Worm (Caenorhabditis elegans) whole organism, mixed stage, embryonic: ENCODE data around the gene cdh-3.
A peak's percentile ranks its signal among the peaks of the same experiment; 100 is the strongest.

Source experiments
- ceh-43 ChIP-seq: fragments of 200-800 bp; sonication (Bioruptor generic); optimal IDR thresholded peaks from 2 replicates; lab custom pipeline; 2018; ENCODE audit warnings: mild to moderate bottlenecking, missing genetic modification characterization, moderate library complexity, missing compliant biosample characterization
- ces-1 ChIP-seq: fragments of 150-350 bp; optimal IDR thresholded peaks from 2 replicates; lab custom pipeline; 2014; ENCODE audit warnings: missing biosample characterization, missing genetic modification reagents, missing genetic modification characterization
- lin-13 ChIP-seq: fragments of 150-350 bp; optimal IDR thresholded peaks from 2 replicates; lab custom pipeline; 2014; ENCODE audit warnings: missing biosample characterization, missing genetic modification characterization
- nhr-12 ChIP-seq: fragments of 150-350 bp; optimal IDR thresholded peaks from 2 replicates; lab custom pipeline; 2014; ENCODE audit warnings: missing biosample characterization, missing genetic modification characterization
- nhr-2 ChIP-seq: fragments of 150-350 bp; optimal IDR thresholded peaks from 2 replicates; lab custom pipeline; 2014; ENCODE audit warnings: missing biosample characterization, missing genetic modification characterization
- pha-4 ChIP-seq: fragments of 150-350 bp; optimal IDR thresholded peaks from 2 replicates; lab custom pipeline; 2018; ENCODE audit warnings: missing biosample characterization, missing genetic modification reagents, missing genetic modification characterization
- sem-2 ChIP-seq: fragments of 200-800 bp; sonication (Bioruptor generic); optimal IDR thresholded peaks from 2 replicates; lab custom pipeline; 2018; ENCODE audit warnings: mild to moderate bottlenecking, missing genetic modification characterization, missing compliant biosample characterization
- snpc-4 ChIP-seq: fragments of 150-350 bp; optimal IDR thresholded peaks from 2 replicates; lab custom pipeline; 2014; ENCODE audit warnings: missing biosample characterization, missing genetic modification characterization
- unc-39 ChIP-seq: fragments of 150-350 bp; optimal IDR thresholded peaks from 2 replicates; lab custom pipeline; 2014; ENCODE audit warnings: missing biosample characterization, missing genetic modification characterization
- unc-62 ChIP-seq: fragments of 150-350 bp; optimal IDR thresholded peaks from 2 replicates; lab custom pipeline; 2014; ENCODE audit warnings: missing biosample characterization, missing genetic modification reagents, missing genetic modification characterization

DNA sequence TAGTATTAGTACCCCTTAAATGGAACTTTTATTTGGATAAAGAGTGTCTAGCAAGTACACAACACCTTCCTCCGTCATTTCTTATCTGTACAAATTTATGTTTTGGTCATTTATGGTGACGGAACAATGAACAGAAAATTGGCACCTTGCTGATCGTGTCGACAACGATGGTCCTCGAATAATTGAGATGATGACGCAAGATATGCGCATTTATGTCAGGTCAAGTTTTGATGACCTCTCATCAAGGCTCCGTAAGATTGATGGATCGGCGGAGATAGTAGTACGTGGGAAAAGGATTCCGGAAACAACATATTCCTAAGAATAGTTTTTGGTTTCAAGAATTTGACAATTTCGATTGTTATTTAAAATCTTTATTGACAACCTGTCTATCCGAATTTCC lies 20.1 kb downstream of the cdh-3 start:
- TF ChIP-seq snpc-4 (tag; lab: Kevin White, UChicago) = no peak
- no peak for TF ChIP-seq pha-4 (tag; lab: Kevin White, UChicago)
- TF ChIP-seq nhr-12 (tag; lab: Kevin White, UChicago) = no peak
- TF ChIP-seq unc-62 (GFP tag; lab: Kevin White, UChicago) = peak; percentile 94
- no peak for TF ChIP-seq sem-2 (GFP tag; lab: Kevin White, UChicago)
- TF ChIP-seq nhr-2 (tag; lab: Kevin White, UChicago) = peak; percentile 97
- no peak for TF ChIP-seq lin-13 (tag; lab: Kevin White, UChicago)
- TF ChIP-seq ces-1 = no peak
- no peak for TF ChIP-seq unc-39 (tag; lab: Kevin White, UChicago)
- TF ChIP-seq ceh-43 (GFP tag; lab: Kevin White, UChicago) = no peak
